Worm (Caenorhabditis elegans) whole organism, L3 larva: ENCODE data around the gene slfl-4.

Experiments used
- ama-1 ChIP-seq: fragments of 150-350 bp; optimal IDR thresholded peaks from 2 replicates; lab custom pipeline; 2018
- sea-2 ChIP-seq: fragments of 150-350 bp; sonication (generic microtip); optimal IDR thresholded peaks from 4 replicates; lab custom pipeline; 2014; ENCODE audit warnings: missing biosample characterization, missing genetic modification reagents, missing genetic modification characterization

ce11 chrIV:5288932-5289331 is 14.6 kb downstream of the slfl-4 start:
- TF ChIP-seq ama-1 = no peak
- no peak for TF ChIP-seq sea-2 (GFP tag; lab: Kevin White, UChicago)
